Fruit fly (Drosophila melanogaster) whole organism, embryonic: ENCODE results near the gene CG4456.

Experiments
- Atf6 ChIP-seq: fragments of 200-800 bp; sonication (Bioruptor generic); IDR thresholded peaks from 2 replicates; pipeline ENCODE4 v1.3.6; 2022; ENCODE audit warnings: missing biosample characterization, missing genetic modification characterization
- BtbVII ChIP-seq: fragments of 200-800 bp; sonication (Bioruptor generic); optimal IDR thresholded peaks from 3 replicates; lab custom pipeline; 2017; ENCODE audit warnings: missing biosample characterization, mild to moderate bottlenecking, missing genetic modification characterization
- CG10321 ChIP-seq: fragments of 200-800 bp; sonication (Bioruptor generic); IDR thresholded peaks from 2 replicates; pipeline ENCODE4 v1.3.6; 2022; ENCODE audit warnings: missing biosample characterization, missing genetic modification characterization
- CG15479 ChIP-seq: fragments of 200-800 bp; sonication (Bioruptor generic); optimal IDR thresholded peaks from 3 replicates; lab custom pipeline; 2019; ENCODE audit warnings: missing biosample characterization, mild to moderate bottlenecking, missing genetic modification characterization, moderate library complexity
- CG17385 ChIP-seq: fragments of 200-800 bp; sonication (Bioruptor generic); optimal IDR thresholded peaks from 3 replicates; lab custom pipeline; 2018; ENCODE audit warnings: missing biosample characterization, mild to moderate bottlenecking, missing genetic modification characterization
- CG17612 ChIP-seq: fragments of 200-800 bp; sonication (Bioruptor generic); IDR thresholded peaks from 2 replicates; pipeline ENCODE4 v1.3.6; 2022; ENCODE audit warnings: missing biosample characterization, missing genetic modification characterization
- CG1832 ChIP-seq: fragments of 200-800 bp; sonication (Bioruptor generic); optimal IDR thresholded peaks from 2 replicates; lab custom pipeline; 2017; ENCODE audit warnings: missing biosample characterization, mild to moderate bottlenecking, missing genetic modification characterization, inconsistent platforms
- CG2199 ChIP-seq: fragments of 200-800 bp; sonication (Bioruptor generic); IDR thresholded peaks from 3 replicates; pipeline ENCODE4 v1.3.6; 2022; ENCODE audit warnings: missing biosample characterization, missing genetic modification characterization
- CG31224 ChIP-seq: fragments of 200-800 bp; sonication (Bioruptor generic); IDR thresholded peaks from 2 replicates; pipeline ENCODE4 v1.3.6; 2022; ENCODE audit warnings: missing biosample characterization, missing genetic modification characterization
- CG34224 ChIP-seq: fragments of 200-800 bp; sonication (Bioruptor generic); IDR thresholded peaks from 3 replicates; pipeline ENCODE4 v1.3.6; 2022; ENCODE audit warnings: missing biosample characterization, missing genetic modification characterization; ENCODE audit not compliant: partially characterized antibody
- CG34376 ChIP-seq: fragments of 200-800 bp; sonication (Bioruptor generic); optimal IDR thresholded peaks from 2 replicates; lab custom pipeline; 2018; ENCODE audit warnings: missing biosample characterization, mild to moderate bottlenecking, missing genetic modification characterization
- CG7372 ChIP-seq: fragments of 200-800 bp; sonication (Bioruptor generic); IDR thresholded peaks from 2 replicates; pipeline ENCODE4 v1.3.6; 2022; ENCODE audit warnings: missing biosample characterization, missing genetic modification characterization
- CG9437 ChIP-seq: fragments of 200-800 bp; sonication (Bioruptor generic); optimal IDR thresholded peaks from 2 replicates; lab custom pipeline; 2018; ENCODE audit warnings: missing biosample characterization, mild to moderate bottlenecking, missing genetic modification characterization
- CG9609 ChIP-seq: fragments of 200-800 bp; sonication (Bioruptor generic); optimal IDR thresholded peaks from 3 replicates; lab custom pipeline; 2016; ENCODE audit warnings: missing biosample characterization, missing genetic modification characterization
- D ChIP-seq, 2 experiments: fragments of 200-800 bp in 1 of 2; fragments of >200 bp in 1 of 2; sonication (Bioruptor generic) in 1 of 2; optimal IDR thresholded peaks; 2 replicates in 1 of 2; 3 replicates in 1 of 2; lab custom pipeline; 2017; ENCODE audit warnings: mild to moderate bottlenecking in 1 of 2, missing biosample characterization in 1 of 2, missing genetic modification characterization in 1 of 2, missing genetic modification reagents in 1 of 2
- ERR ChIP-seq: fragments of 200-800 bp; sonication (Bioruptor generic); optimal IDR thresholded peaks from 2 replicates; lab custom pipeline; 2016; ENCODE audit warnings: missing biosample characterization, missing genetic modification characterization
- MBD-R2 ChIP-seq: fragments of 200-800 bp; sonication (Bioruptor generic); IDR thresholded peaks from 2 replicates; pipeline ENCODE4 v1.3.6; 2022; ENCODE audit warnings: missing biosample characterization, missing genetic modification characterization
- Opbp ChIP-seq: fragments of 200-800 bp; sonication (Bioruptor generic); IDR thresholded peaks from 3 replicates; pipeline ENCODE4 v1.3.6; 2022; ENCODE audit warnings: missing biosample characterization, missing genetic modification characterization; ENCODE audit not compliant: partially characterized antibody
- Side ChIP-seq: fragments of 200-800 bp; sonication (Bioruptor generic); optimal IDR thresholded peaks from 2 replicates; lab custom pipeline; 2016; ENCODE audit warnings: missing biosample characterization, missing genetic modification characterization
- Spps ChIP-seq: fragments of 200-800 bp; sonication (Bioruptor generic); optimal IDR thresholded peaks from 2 replicates; lab custom pipeline; 2018; ENCODE audit warnings: missing biosample characterization, mild to moderate bottlenecking, missing genetic modification characterization
- Trl ChIP-seq, 3 experiments: fragments of >200 bp in 2 of 3; fragments of 200-800 bp in 1 of 3; sonication (Bioruptor generic) in 1 of 3; optimal IDR thresholded peaks; 2 replicates in 1 of 3; 3 replicates in 2 of 3; lab custom pipeline; 2016 to 2017; ENCODE audit warnings: missing biosample characterization in 1 of 3, missing genetic modification characterization in 1 of 3
- bsh ChIP-seq, 2 experiments: fragments of 200-800 bp; sonication (Bioruptor generic); optimal IDR thresholded peaks; 2 replicates each; lab custom pipeline; 2017 to 2018; ENCODE audit warnings: mild to moderate bottlenecking in 2 of 2, missing biosample characterization in 2 of 2, missing genetic modification characterization in 2 of 2, moderate library complexity in 1 of 2
- cg ChIP-seq: fragments of 200-800 bp; sonication (Bioruptor generic); optimal IDR thresholded peaks from 3 replicates; lab custom pipeline; 2019; ENCODE audit warnings: missing biosample characterization, mild to moderate bottlenecking, missing genetic modification characterization, moderate library complexity
- chm ChIP-seq: fragments of 200-800 bp; sonication (Bioruptor generic); IDR thresholded peaks from 2 replicates; pipeline ENCODE4 v1.3.6; 2022; ENCODE audit warnings: missing biosample characterization, missing genetic modification characterization
- cwo ChIP-seq: fragments of 200-800 bp; sonication (Bioruptor generic); optimal IDR thresholded peaks from 3 replicates; lab custom pipeline; 2017; ENCODE audit warnings: missing biosample characterization, missing genetic modification characterization, mild to moderate bottlenecking, moderate library complexity, missing genetic modification reagents
- dimm ChIP-seq: fragments of 200-800 bp; sonication (Bioruptor generic); IDR thresholded peaks from 2 replicates; pipeline ENCODE4 v1.3.6; 2022; ENCODE audit warnings: missing biosample characterization, missing genetic modification characterization
- dmrt11E ChIP-seq: fragments of 200-800 bp; sonication (Bioruptor generic); optimal IDR thresholded peaks from 3 replicates; lab custom pipeline; 2018; ENCODE audit warnings: missing biosample characterization, mild to moderate bottlenecking, missing genetic modification characterization, moderate library complexity
- eve ChIP-seq, 2 experiments: fragments of >200 bp; optimal IDR thresholded peaks; 2 replicates each; lab custom pipeline; 2017; ENCODE audit warnings: missing biosample characterization in 2 of 2, missing genetic modification characterization in 2 of 2
- exex ChIP-seq: fragments of 200-800 bp; sonication (Bioruptor generic); optimal IDR thresholded peaks from 4 replicates; lab custom pipeline; 2018; ENCODE audit warnings: missing biosample characterization, mild to moderate bottlenecking, missing genetic modification characterization, moderate library complexity
- her ChIP-seq: fragments of 200-800 bp; sonication (Bioruptor generic); optimal IDR thresholded peaks from 2 replicates; lab custom pipeline; 2016; ENCODE audit warnings: missing biosample characterization, missing genetic modification characterization
- kni ChIP-seq: fragments of 200-800 bp; sonication (Bioruptor generic); optimal IDR thresholded peaks from 3 replicates; lab custom pipeline; 2017; ENCODE audit warnings: mild to moderate bottlenecking, missing biosample characterization, missing genetic modification reagents, missing genetic modification characterization
- lola ChIP-seq, 3 experiments: fragments of >200 bp in 2 of 3; fragments of 200-800 bp in 1 of 3; sonication (Bioruptor generic) in 1 of 3; optimal IDR thresholded peaks; 2 replicates each; lab custom pipeline; 2017 to 2019; ENCODE audit warnings: missing biosample characterization in 3 of 3, missing genetic modification characterization in 3 of 3, mild to moderate bottlenecking in 1 of 3, moderate library complexity in 1 of 3
- nom ChIP-seq: fragments of 200-800 bp; sonication (Bioruptor generic); optimal IDR thresholded peaks from 2 replicates; lab custom pipeline; 2017; ENCODE audit warnings: missing biosample characterization, missing genetic modification characterization, mild to moderate bottlenecking, moderate library complexity, missing genetic modification reagents
- pros ChIP-seq: fragments of 200-800 bp; sonication (Bioruptor generic); optimal IDR thresholded peaks from 3 replicates; lab custom pipeline; 2019; ENCODE audit warnings: missing biosample characterization, mild to moderate bottlenecking, missing genetic modification characterization, moderate library complexity
- psq ChIP-seq: fragments of 200-800 bp; sonication (Bioruptor generic); optimal IDR thresholded peaks from 2 replicates; lab custom pipeline; 2017; ENCODE audit warnings: missing biosample characterization, missing genetic modification characterization
- pum ChIP-seq: fragments of 200-800 bp; sonication (Bioruptor generic); optimal IDR thresholded peaks from 2 replicates; lab custom pipeline; 2016; ENCODE audit warnings: missing biosample characterization, missing genetic modification characterization
- sd ChIP-seq: fragments of 200-800 bp; sonication (Bioruptor generic); optimal IDR thresholded peaks from 3 replicates; lab custom pipeline; 2018; ENCODE audit warnings: missing biosample characterization, mild to moderate bottlenecking, missing genetic modification characterization, moderate library complexity
- sens ChIP-seq: fragments of 200-800 bp; sonication (Bioruptor generic); peaks from one replicate; lab custom pipeline; 2016; ENCODE audit warnings: missing biosample characterization, missing genetic modification characterization
- seq ChIP-seq: fragments of 200-800 bp; sonication (Bioruptor generic); IDR thresholded peaks from 2 replicates; pipeline ENCODE4 v1.3.6; 2022; ENCODE audit warnings: missing biosample characterization, missing genetic modification characterization
- so ChIP-seq: fragments of 200-800 bp; sonication (Bioruptor generic); IDR thresholded peaks from 3 replicates; pipeline ENCODE4 v1.3.6; 2022; ENCODE audit warnings: missing biosample characterization, missing genetic modification characterization
- sqz ChIP-seq: fragments of 200-800 bp; sonication (Bioruptor generic); optimal IDR thresholded peaks from 3 replicates; lab custom pipeline; 2018; ENCODE audit warnings: missing biosample characterization, mild to moderate bottlenecking, missing genetic modification characterization
- sr ChIP-seq: fragments of 200-800 bp; sonication (Bioruptor generic); IDR thresholded peaks from 3 replicates; pipeline ENCODE4 v1.3.6; 2022; ENCODE audit warnings: missing biosample characterization, missing genetic modification characterization
- wdn ChIP-seq: fragments of 200-800 bp; sonication (Bioruptor generic); IDR thresholded peaks from 2 replicates; pipeline ENCODE4 v1.3.6; 2022; ENCODE audit warnings: missing biosample characterization, missing genetic modification characterization
- yki ChIP-seq: fragments of >200 bp; optimal IDR thresholded peaks from 3 replicates; lab custom pipeline; 2018

The CG4456 gene

dm6 chr3L:9400697-9401353 lies 28.3 kb downstream of the CG4456 start (continued):
- peak; percentile 84 for TF ChIP-seq cg (GFP tag; lab: Kevin White, UChicago)
- TF ChIP-seq Spps (tag; lab: Kevin White, UChicago) = no peak
- TF ChIP-seq Side (GFP tag; lab: Kevin White, UChicago) = no peak
- TF ChIP-seq sens = peak; percentile 71
- no peak for TF ChIP-seq CG2199 (GFP tag; lab: Robert Waterston, UW)
- no peak for TF ChIP-seq CG9609 (GFP tag; lab: Kevin White, UChicago)
- 0 out of 3 replicates have a peak, but pooled peaks have one; percentile 17 for TF ChIP-seq sr
- TF ChIP-seq Trl (optimal IDR thresholded peaks at IDR 0.05; lab: Kevin White, UChicago) = peak; percentile 55 to 74
- TF ChIP-seq Trl (GFP tag; optimal IDR thresholded peaks at IDR 0.05; lab: Kevin White, UChicago) = no peak
- no peak for TF ChIP-seq wdn (GFP tag; lab: Robert Waterston, UW)
- TF ChIP-seq Opbp = no peak
- no peak for TF ChIP-seq CG31224 (GFP tag; lab: Robert Waterston, UW)
- no peak for TF ChIP-seq psq (GFP tag; lab: Kevin White, UChicago)
- TF ChIP-seq dimm = no peak
- TF ChIP-seq, all 482 proteins: peak for 11

DNA sequence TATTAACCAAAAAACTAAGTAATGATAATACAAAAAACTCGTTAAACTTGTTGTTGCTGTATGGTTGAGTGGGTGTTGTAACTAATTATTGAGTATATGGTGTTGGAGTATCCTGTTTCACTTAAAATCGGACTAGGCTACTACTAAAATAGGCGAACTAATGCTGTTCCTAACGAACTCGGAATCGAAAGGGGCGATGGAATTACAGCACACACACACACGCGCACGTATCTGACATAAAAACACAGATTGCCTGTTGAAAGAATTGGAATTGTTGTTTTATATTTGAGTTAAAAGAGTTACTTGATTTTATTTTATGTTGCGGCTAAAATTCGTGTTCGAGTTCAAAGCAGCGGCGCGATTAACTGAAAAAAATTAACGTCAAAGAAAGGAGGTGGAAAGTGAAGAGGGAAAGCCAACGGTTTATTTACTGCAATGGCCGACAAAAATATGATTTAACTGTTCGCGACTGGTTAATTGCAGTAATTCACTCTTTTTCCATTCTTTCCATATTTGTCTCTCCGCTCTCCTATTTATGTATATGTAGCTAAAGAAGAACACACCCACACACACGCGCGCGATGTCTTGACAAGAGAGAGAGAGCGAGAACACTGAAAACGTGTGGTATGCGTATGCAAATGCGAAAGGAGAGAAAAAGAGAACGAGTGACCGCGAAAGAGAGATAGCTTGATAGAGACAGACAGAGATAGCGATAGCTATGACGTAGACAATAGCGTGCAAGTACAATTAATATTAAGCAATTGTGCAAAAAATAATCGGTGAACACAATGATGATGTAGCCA lies 29.0 kb downstream of the CG4456 start:
- TF ChIP-seq so (GFP tag; lab: Robert Waterston, UW) (peak; percentile 42; the same call in 1 of the 3 replicates), D (optimal IDR thresholded peaks at IDR 0.05; lab: Kevin White, UChicago) (peak; percentile 6), D (GFP tag; optimal IDR thresholded peaks at IDR 0.05; lab: Kevin White, UChicago) (no peak), sr (peak; percentile 57; the same call in 1 of the 3 replicates), Trl (optimal IDR thresholded peaks at IDR 0.05; lab: Kevin White, UChicago) (peak; percentile 91 to 96), Trl (GFP tag; optimal IDR thresholded peaks at IDR 0.05; lab: Kevin White, UChicago) (peak; percentile 40), CG9437 (no peak), chm (GFP tag; lab: Robert Waterston, UW) (peak; percentile 59; the same call in 1 of the 2 replicates), her (GFP tag; lab: Kevin White, UChicago) (no peak), CG34376 (peak; percentile 10), ERR (GFP tag; lab: Kevin White, UChicago) (no peak), CG17385 (peak; percentile 11), seq (GFP tag; lab: Robert Waterston, UW) (peak; percentile 49; the same call in 1 of the 2 replicates), CG1832 (peak; percentile 85), exex (tag; lab: Kevin White, UChicago) (peak; percentile 26), CG7372 (GFP tag; lab: Robert Waterston, UW) (no peak), bsh (GFP tag; optimal IDR thresholded peaks at IDR 0.05; lab: Kevin White, UChicago) (peak in 1 of 2 experiments; percentile 12), pros (GFP tag; lab: Kevin White, UChicago) (peak; percentile 70), sd (tag; lab: Kevin White, UChicago) (peak; percentile 94), cwo (GFP tag; lab: Kevin White, UChicago) (peak; percentile 13), CG10321 (GFP tag; lab: Robert Waterston, UW) (peak; percentile 58; the same call in 1 of the 2 replicates), CG15479 (GFP tag; lab: Kevin White, UChicago) (peak; percentile 91), kni (GFP tag; lab: Kevin White, UChicago) (peak; percentile 39), cg (GFP tag; lab: Kevin White, UChicago) (peak; percentile 90), pum (GFP tag; lab: Kevin White, UChicago) (no peak), Atf6 (GFP tag; lab: Robert Waterston, UW) (0 out of 2 replicates have a peak, but pooled peaks have one; percentile 13), MBD-R2 (GFP tag; lab: Robert Waterston, UW) (peak; percentile 20; the same call in 1 of the 2 replicates), eve (GFP tag; optimal IDR thresholded peaks at IDR 0.05; lab: Kevin White, UChicago) (peak in 1 of 2 experiments; percentile 85), BtbVII (GFP tag; lab: Kevin White, UChicago) (peak; percentile 85), sqz (peak; percentile 22), lola (GFP tag; optimal IDR thresholded peaks at IDR 0.05; lab: Kevin White, UChicago) (peak in 1 of 3 experiments; percentile 73), nom (GFP tag; lab: Kevin White, UChicago) (peak; percentile 39), dmrt11E (tag; lab: Kevin White, UChicago) (no peak), yki (peak; percentile 55), CG34224 (GFP tag; lab: Robert Waterston, UW) (peak; percentile 7; the same call in 1 of the 3 replicates), CG17612 (GFP tag; lab: Robert Waterston, UW) (no peak)
